Fruit fly (Drosophila melanogaster): ENCODE results near the gene MKP-4.
A peak's percentile ranks its signal among the peaks of the same experiment; 100 is the strongest.

Gene MKP-4

dm6 chrX:19606971-19607370, 15.9 kb upstream of the MKP-4 start:
- TF ChIP-seq CG15514 (GFP tag; optimal IDR thresholded peaks at IDR 0.05), result peak; percentile 8
- TF ChIP-seq CG8388 (GFP tag; optimal IDR thresholded peaks at IDR 0.05), result peak; percentile 70
- TF ChIP-seq Med (GFP tag), result peak; percentile 42
- no peak for TF ChIP-seq stwl (tag; optimal IDR thresholded peaks at IDR 0.05)
- 0 out of 3 replicates have a peak, but pooled peaks have one; percentile 17 for TF ChIP-seq row (GFP tag; IDR thresholded peaks at IDR 0.05)
- peak in 1 of 2 experiments; percentile 93 for TF ChIP-seq Hr78 (GFP tag; optimal IDR thresholded peaks at IDR 0.05)
- TF ChIP-seq nau (GFP tag; optimal IDR thresholded peaks at IDR 0.05), result no peak
- 0 out of 3 replicates have a peak, but pooled peaks have one; percentile 18 for TF ChIP-seq ci (GFP tag; IDR thresholded peaks at IDR 0.05)
- no peak for TF ChIP-seq CG34376 (GFP tag; optimal IDR thresholded peaks at IDR 0.05)

dm6 chrX:19608042-19608609, 14.8 kb upstream of the MKP-4 start:
- no peak for TF ChIP-seq Ets97D (GFP tag; optimal IDR thresholded peaks at IDR 0.05)
- TF ChIP-seq amos (GFP tag; IDR thresholded peaks at IDR 0.05; ENCODE audit: partially characterized antibody), result peak; percentile 45; the same call in 1 of the 2 replicates
- TF ChIP-seq sd (tag; optimal IDR thresholded peaks at IDR 0.05), result peak; percentile 78
- peak; percentile 58 for TF ChIP-seq Dref (GFP tag; IDR thresholded peaks at IDR 0.05)
- no peak for TF ChIP-seq CG30431 (GFP tag; optimal IDR thresholded peaks at IDR 0.05)
- TF ChIP-seq luna (GFP tag; optimal IDR thresholded peaks at IDR 0.05), result no peak
- no peak for TF ChIP-seq org-1 (GFP tag; optimal IDR thresholded peaks at IDR 0.05)
- TF ChIP-seq CG16863 (GFP tag; optimal IDR thresholded peaks at IDR 0.05), result no peak
- peak; percentile 54 for TF ChIP-seq Med (GFP tag)
- TF ChIP-seq CG1603 (tag; optimal IDR thresholded peaks at IDR 0.05), result no peak
- no peak for TF ChIP-seq ham (GFP tag; IDR thresholded peaks at IDR 0.05)
- peak; percentile 21 to 65 for TF ChIP-seq Trl (optimal IDR thresholded peaks at IDR 0.05)
- TF ChIP-seq Trl (GFP tag; optimal IDR thresholded peaks at IDR 0.05), result no peak
- TF ChIP-seq CG13296 (GFP tag; optimal IDR thresholded peaks at IDR 0.05), result peak; percentile 35
- no peak for TF ChIP-seq dan (GFP tag; IDR thresholded peaks at IDR 0.05)
- TF ChIP-seq CG31365 (tag; optimal IDR thresholded peaks at IDR 0.05), result no peak
- peak; percentile 31 for TF ChIP-seq zf30C (GFP tag; optimal IDR thresholded peaks at IDR 0.05)
- no peak for TF ChIP-seq CG10147 (GFP tag; optimal IDR thresholded peaks at IDR 0.05)
- no peak for TF ChIP-seq Taf1 (GFP tag; IDR thresholded peaks at IDR 0.05)
- TF ChIP-seq danr (GFP tag; IDR thresholded peaks at IDR 0.05), result no peak
- no peak for TF ChIP-seq az2 (GFP tag; optimal IDR thresholded peaks at IDR 0.05)
- no peak for TF ChIP-seq ind (GFP tag; optimal IDR thresholded peaks at IDR 0.05)
- TF ChIP-seq H2.0 (GFP tag; IDR thresholded peaks at IDR 0.05), result no peak
- TF ChIP-seq slbo (GFP tag; IDR thresholded peaks at IDR 0.05), result no peak
- TF ChIP-seq cato (GFP tag; optimal IDR thresholded peaks at IDR 0.05; ENCODE audit: borderline replicate concordance), result no peak
- no peak for TF ChIP-seq sisA (GFP tag; IDR thresholded peaks at IDR 0.05)
- TF ChIP-seq crp (GFP tag; optimal IDR thresholded peaks at IDR 0.05), result no peak
- no peak for TF ChIP-seq Blimp-1 (GFP tag; optimal IDR thresholded peaks at IDR 0.05)
- TF ChIP-seq ERR (GFP tag; optimal IDR thresholded peaks at IDR 0.05), result peak; percentile 27
- TF ChIP-seq Sox100B (GFP tag; optimal IDR thresholded peaks at IDR 0.05), result no peak
- peak; percentile 14; the same call in 1 of the 3 replicates for TF ChIP-seq zfh1 (GFP tag; IDR thresholded peaks at IDR 0.05)
- no peak for TF ChIP-seq Vsx1 (GFP tag; optimal IDR thresholded peaks at IDR 0.05)
- TF ChIP-seq E2f2 (GFP tag; IDR thresholded peaks at IDR 0.05), result peak; percentile 35; the same call in 1 of the 2 replicates
- no peak for TF ChIP-seq CG10431 (GFP tag; optimal IDR thresholded peaks at IDR 0.05)
- TF ChIP-seq dm (GFP tag; optimal IDR thresholded peaks at IDR 0.05), result peak; percentile 38
- TF ChIP-seq CG4282 (GFP tag; optimal IDR thresholded peaks at IDR 0.05), result no peak
- peak; percentile 20 for TF ChIP-seq HmgZ (tag; optimal IDR thresholded peaks at IDR 0.05)
- TF ChIP-seq CG3726 (GFP tag; IDR thresholded peaks at IDR 0.05), result no peak
- TF ChIP-seq Bdp1 (GFP tag; optimal IDR thresholded peaks at IDR 0.05), result no peak
- no peak for TF ChIP-seq CG3847 (GFP tag; IDR thresholded peaks at IDR 0.05)
- TF ChIP-seq CG3995 (GFP tag; optimal IDR thresholded peaks at IDR 0.05), result no peak

Measured in whole organism, embryonic.